Worm (Caenorhabditis elegans): ENCODE results near the gene C06E7.2.

C06E7.2 gene

DNA sequence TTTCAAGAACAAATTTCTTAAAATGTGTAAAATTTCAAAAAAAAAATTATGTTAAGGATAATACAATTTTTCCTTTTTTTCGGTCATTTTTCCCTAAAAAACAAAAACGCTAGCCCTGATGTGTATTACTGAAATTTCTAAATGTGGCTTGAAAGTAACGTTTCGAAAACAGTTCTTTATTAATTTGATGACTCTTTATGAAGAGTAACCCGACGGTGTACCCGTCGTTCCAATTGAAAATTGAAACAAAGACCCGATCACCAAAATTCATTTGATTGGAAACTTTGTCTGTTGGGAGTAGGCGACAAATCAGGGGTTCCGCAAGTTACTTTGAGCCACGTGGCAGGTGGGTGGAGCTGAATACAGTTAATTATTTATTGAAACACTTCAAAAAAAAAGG lies 6.5 kb upstream of the C06E7.2 start:
- TF ChIP-seq pha-4 (tag; optimal IDR thresholded peaks at IDR 0.05) = no peak
- TF ChIP-seq ham-2 (GFP tag; optimal IDR thresholded peaks at IDR 0.05) = no peak
- no peak for TF ChIP-seq bed-3 (GFP tag; optimal IDR thresholded peaks at IDR 0.05)
- no peak for TF ChIP-seq sem-2 (GFP tag; optimal IDR thresholded peaks at IDR 0.05)
- no peak for TF ChIP-seq nhr-2 (tag; optimal IDR thresholded peaks at IDR 0.05)
- no peak for TF ChIP-seq lin-32 (GFP tag; optimal IDR thresholded peaks at IDR 0.05)
- no peak for TF ChIP-seq lsy-2 (tag; optimal IDR thresholded peaks at IDR 0.05)
- TF ChIP-seq mab-5 (tag; optimal IDR thresholded peaks at IDR 0.05) = no peak
- TF ChIP-seq nhr-237 (tag; optimal IDR thresholded peaks at IDR 0.05) = no peak
- no peak for TF ChIP-seq lin-13 (tag; optimal IDR thresholded peaks at IDR 0.05)
- no peak for TF ChIP-seq tbx-8 (GFP tag; optimal IDR thresholded peaks at IDR 0.05)
- TF ChIP-seq nhr-76 (tag; optimal IDR thresholded peaks at IDR 0.05) = no peak
- no peak for TF ChIP-seq ces-1 (GFP tag; optimal IDR thresholded peaks at IDR 0.05)
- no peak for TF ChIP-seq mls-2 (tag; optimal IDR thresholded peaks at IDR 0.05)
- TF ChIP-seq sptf-1 (tag; optimal IDR thresholded peaks at IDR 0.05) = no peak
- TF ChIP-seq snpc-4 (tag; optimal IDR thresholded peaks at IDR 0.05) = no peak
- TF ChIP-seq unc-39 (tag; optimal IDR thresholded peaks at IDR 0.05) = no peak
- no peak for TF ChIP-seq zip-8 (tag; optimal IDR thresholded peaks at IDR 0.05)
- no peak for TF ChIP-seq unc-62 (GFP tag; optimal IDR thresholded peaks at IDR 0.05)
- TF ChIP-seq ztf-11 (tag; optimal IDR thresholded peaks at IDR 0.05) = no peak

DNA sequence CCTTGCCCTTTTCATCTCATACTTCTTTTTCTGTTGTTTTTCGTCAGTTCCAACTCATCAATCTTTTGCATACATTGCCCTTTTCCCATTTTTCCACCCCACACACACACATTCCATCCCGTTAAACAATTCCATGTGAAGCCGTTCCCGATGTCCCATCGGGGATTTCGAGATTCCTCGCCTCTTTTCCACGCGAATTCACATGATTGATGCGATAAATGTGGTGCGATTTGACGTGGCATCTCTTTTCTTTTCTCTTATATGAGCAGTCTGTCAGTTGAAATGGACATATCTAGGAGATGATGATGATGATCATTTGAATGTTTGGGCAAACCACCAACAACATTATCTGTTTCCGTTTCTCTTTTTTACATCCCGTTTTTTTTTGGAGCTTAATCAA lies 5.1 kb upstream of the C06E7.2 start:
- TF ChIP-seq ham-2 (GFP tag; optimal IDR thresholded peaks at IDR 0.05) = no peak
- no peak for TF ChIP-seq ces-1 (GFP tag; optimal IDR thresholded peaks at IDR 0.05)
- no peak for TF ChIP-seq mep-1 (tag; optimal IDR thresholded peaks at IDR 0.05)
- no peak for TF ChIP-seq mab-5 (tag; optimal IDR thresholded peaks at IDR 0.05)
- TF ChIP-seq zip-8 (tag; optimal IDR thresholded peaks at IDR 0.05) = no peak
- no peak for TF ChIP-seq mls-2 (tag; optimal IDR thresholded peaks at IDR 0.05)
- TF ChIP-seq ztf-11 (tag; optimal IDR thresholded peaks at IDR 0.05) = no peak
- no peak for TF ChIP-seq sptf-1 (tag; optimal IDR thresholded peaks at IDR 0.05)
- no peak for TF ChIP-seq nhr-76 (tag; optimal IDR thresholded peaks at IDR 0.05)
- no peak for TF ChIP-seq unc-120 (tag; optimal IDR thresholded peaks at IDR 0.05; ENCODE audit: poor library complexity, severe bottlenecking)
- no peak for TF ChIP-seq sem-2 (GFP tag; optimal IDR thresholded peaks at IDR 0.05)
- TF ChIP-seq lsy-2 (tag; optimal IDR thresholded peaks at IDR 0.05) = no peak
- TF ChIP-seq nhr-28 (tag; optimal IDR thresholded peaks at IDR 0.05) = no peak
- TF ChIP-seq lin-13 (tag; optimal IDR thresholded peaks at IDR 0.05) = no peak
- no peak for TF ChIP-seq nhr-12 (tag; optimal IDR thresholded peaks at IDR 0.05)
- no peak for TF ChIP-seq blmp-1 (tag; optimal IDR thresholded peaks at IDR 0.05)

DNA sequence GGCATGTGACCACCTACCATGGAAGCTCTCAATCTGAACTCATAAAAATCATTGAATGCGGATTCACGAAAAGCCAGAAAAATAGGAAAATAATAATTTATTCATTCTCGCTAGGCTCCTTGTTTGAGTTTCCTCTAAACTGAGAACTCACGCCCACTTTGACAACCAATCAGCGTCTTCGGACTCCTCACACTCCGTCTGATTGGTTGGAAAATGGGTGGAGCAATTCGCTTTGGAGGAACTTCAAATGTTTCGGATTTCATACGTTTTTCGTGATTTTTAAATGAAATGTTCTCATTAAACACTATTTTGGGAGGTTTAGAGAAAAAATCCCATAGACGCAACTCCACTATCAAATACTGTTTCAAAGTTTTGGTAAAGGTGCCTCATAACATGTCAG lies 3.6 kb downstream of the C06E7.2 start:
- TF ChIP-seq ceh-83 (GFP tag; optimal IDR thresholded peaks at IDR 0.05) = no peak
- TF ChIP-seq sem-2 (GFP tag; optimal IDR thresholded peaks at IDR 0.05) = no peak
- TF ChIP-seq blmp-1 (tag; optimal IDR thresholded peaks at IDR 0.05) = no peak
- no peak for TF ChIP-seq nhr-12 (tag; optimal IDR thresholded peaks at IDR 0.05)
- no peak for TF ChIP-seq ceh-39 (tag; optimal IDR thresholded peaks at IDR 0.05)
- no peak for TF ChIP-seq nhr-76 (tag; optimal IDR thresholded peaks at IDR 0.05)
- no peak for TF ChIP-seq mab-5 (tag; optimal IDR thresholded peaks at IDR 0.05)
- TF ChIP-seq lsy-2 (tag; optimal IDR thresholded peaks at IDR 0.05) = no peak
- no peak for TF ChIP-seq elt-3 (tag; optimal IDR thresholded peaks at IDR 0.05)

DNA sequence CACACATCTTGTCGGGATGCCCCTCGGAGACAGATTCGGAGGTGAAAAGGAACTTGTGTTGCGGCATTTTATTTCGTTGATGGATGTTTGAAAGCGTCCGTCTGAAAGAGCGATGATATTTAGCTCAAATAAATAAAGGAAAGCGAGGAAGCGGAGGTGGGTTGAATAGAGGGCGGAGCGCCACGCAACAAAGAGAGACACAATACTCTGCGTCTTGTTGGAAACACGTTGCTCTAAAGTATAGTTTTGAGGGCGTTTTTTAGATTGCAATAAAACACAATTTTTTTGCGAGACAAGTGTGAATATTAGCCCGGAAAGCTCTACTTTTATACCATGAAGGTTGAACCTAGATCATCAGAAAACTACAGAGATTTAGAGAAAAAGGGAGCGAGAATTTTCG lies 7.0 kb downstream of the C06E7.2 start, which contains the start of gene sams-4:
TSS of gene sams-4 (minus strand) at position 101 of the 400 bp plus-strand sequence.
- TF ChIP-seq ztf-11 (tag; optimal IDR thresholded peaks at IDR 0.05) (no peak), tbx-8 (GFP tag; optimal IDR thresholded peaks at IDR 0.05) (no peak), blmp-1 (tag; optimal IDR thresholded peaks at IDR 0.05) (no peak)

DNA sequence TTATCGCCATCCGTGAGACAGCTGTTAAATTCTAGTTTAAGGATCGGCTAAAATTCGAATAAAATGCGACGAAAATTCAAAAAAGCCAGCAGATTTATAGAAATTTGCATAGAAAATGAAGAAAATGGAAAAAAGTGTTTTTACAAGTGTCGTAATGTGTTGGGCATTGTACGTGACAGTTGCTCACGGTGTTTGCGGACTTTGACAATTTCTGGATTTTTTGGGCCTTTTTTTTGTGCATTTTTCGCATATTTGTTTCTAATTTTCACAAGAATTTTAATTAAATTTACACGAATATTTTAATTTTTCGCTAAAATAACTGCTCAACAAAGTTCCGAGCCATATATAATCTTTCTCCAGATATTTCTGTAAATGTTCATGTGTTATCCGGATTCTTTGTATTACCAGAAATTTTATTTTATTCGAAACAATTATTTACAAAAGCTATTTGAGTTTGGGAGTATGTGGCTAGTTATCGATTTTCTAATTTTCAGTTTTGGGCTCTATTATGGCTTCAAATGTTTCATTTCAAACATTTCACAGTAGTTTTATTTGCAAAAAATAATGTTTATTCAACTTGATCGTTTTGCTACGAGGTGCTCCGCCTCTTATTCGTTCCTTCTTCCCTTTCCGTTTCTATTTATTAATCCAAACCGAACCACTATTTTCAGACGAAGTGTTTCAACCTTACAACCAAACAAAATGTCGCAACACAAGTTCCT lies 8.9 kb downstream of the C06E7.2 start, which contains the start of gene sams-3:
TSS of gene sams-3 (plus strand) at position 672 of the 722 bp plus-strand sequence.
- TF ChIP-seq ces-1 (GFP tag; optimal IDR thresholded peaks at IDR 0.05) (peak; percentile 46), unc-39 (tag; optimal IDR thresholded peaks at IDR 0.05) (no peak), unc-120 (tag; optimal IDR thresholded peaks at IDR 0.05; ENCODE audit: poor library complexity, severe bottlenecking) (no peak), blmp-1 (tag; optimal IDR thresholded peaks at IDR 0.05) (no peak), nhr-28 (tag; optimal IDR thresholded peaks at IDR 0.05) (no peak), lsy-2 (tag; optimal IDR thresholded peaks at IDR 0.05) (peak; percentile 5), lin-13 (tag; optimal IDR thresholded peaks at IDR 0.05) (peak; percentile 26), hlh-1 (tag; optimal IDR thresholded peaks at IDR 0.05) (peak; percentile 98), sem-2 (GFP tag; optimal IDR thresholded peaks at IDR 0.05) (no peak), unc-62 (GFP tag; optimal IDR thresholded peaks at IDR 0.05) (no peak)
